Worm (Caenorhabditis elegans): ENCODE data around the gene bath-23.

ce11 chrII:3376789-3377188 is 5.7 kb downstream of the bath-23 start, which contains the start of gene bath-9:
- TF ChIP-seq fkh-6 (tag; optimal IDR thresholded peaks at IDR 0.05) (no peak), pag-3 (tag; optimal IDR thresholded peaks at IDR 0.05; ENCODE audit: borderline replicate concordance) (no peak)
